Fruit fly (Drosophila melanogaster) whole organism, wandering third instar larva: ENCODE results near the gene CG34269.

Experiments used
- CrebA ChIP-seq: fragments of 200-800 bp; sonication (Bioruptor generic); optimal IDR thresholded peaks from 2 replicates; lab custom pipeline; 2016; ENCODE audit warnings: missing biosample characterization, mild to moderate bottlenecking, missing genetic modification characterization, borderline replicate concordance
- GATAd ChIP-seq: sonication (Bioruptor generic); optimal IDR thresholded peaks from 2 replicates; lab custom pipeline; 2016; ENCODE audit warnings: missing biosample characterization, missing genetic modification characterization
- Hr78 ChIP-seq: fragments of >200 bp; optimal IDR thresholded peaks from 2 replicates; lab custom pipeline; 2017; ENCODE audit warnings: missing biosample characterization, missing genetic modification characterization
- Mio ChIP-seq: sonication (Bioruptor generic); optimal IDR thresholded peaks from 2 replicates; lab custom pipeline; 2016; ENCODE audit warnings: missing biosample characterization, missing genetic modification characterization
- Sp1 ChIP-seq: fragments of 200-800 bp; sonication (Bioruptor generic); optimal IDR thresholded peaks from 3 replicates; lab custom pipeline; 2019; ENCODE audit warnings: missing biosample characterization, mild to moderate bottlenecking, missing genetic modification characterization, moderate library complexity
- dsf ChIP-seq: sonication (Bioruptor generic); optimal IDR thresholded peaks from 2 replicates; lab custom pipeline; 2016; ENCODE audit warnings: missing biosample characterization, missing genetic modification characterization, borderline replicate concordance
- fru ChIP-seq: fragments of 200-800 bp; sonication (Bioruptor generic); optimal IDR thresholded peaks from 3 replicates; lab custom pipeline; 2016; ENCODE audit warnings: missing biosample characterization, mild to moderate bottlenecking, missing genetic modification characterization
- psq ChIP-seq: fragments of 200-800 bp; sonication (Bioruptor generic); optimal IDR thresholded peaks from 3 replicates; lab custom pipeline; 2017; ENCODE audit warnings: missing biosample characterization, mild to moderate bottlenecking, missing genetic modification characterization, moderate library complexity
- woc ChIP-seq: sonication (Bioruptor generic); optimal IDR thresholded peaks from 2 replicates; lab custom pipeline; 2016; ENCODE audit warnings: missing biosample characterization, mild to moderate bottlenecking, missing genetic modification characterization

- TF ChIP-seq psq (GFP tag; lab: Kevin White, UChicago) (no peak), Hr78 (GFP tag; lab: Kevin White, UChicago) (no peak), CrebA (no peak), fru (GFP tag; lab: Kevin White, UChicago) (peak; percentile 13), Mio (no peak), Sp1 (GFP tag; lab: Kevin White, UChicago) (no peak), GATAd (GFP tag; lab: Kevin White, UChicago) (no peak), dsf (GFP tag; lab: Kevin White, UChicago) (no peak), woc (GFP tag; lab: Kevin White, UChicago) (no peak)
These were observed 35.0 kb downstream of the CG34269 start for dm6 chr3L:563002-563627.
